Worm (Caenorhabditis elegans) whole organism, late embryonic: ENCODE measurements around the gene F46B6.4.
A peak's percentile ranks its signal among the peaks of the same experiment; 100 is the strongest.

Experiments used
- C08G9.2 ChIP-seq: sonication (generic microtip); optimal IDR thresholded peaks from 2 replicates; lab custom pipeline; 2016; ENCODE audit warnings: mild to moderate bottlenecking, missing genetic modification characterization, moderate library complexity, missing compliant biosample characterization
- C38D4.7 ChIP-seq: fragments of 200-800 bp; sonication (Bioruptor generic); optimal IDR thresholded peaks from 2 replicates; lab custom pipeline; 2018; ENCODE audit warnings: mild to moderate bottlenecking, missing genetic modification characterization, moderate library complexity, missing compliant biosample characterization
- K02D7.2 ChIP-seq: sonication (generic microtip); optimal IDR thresholded peaks from 2 replicates; lab custom pipeline; 2017; ENCODE audit warnings: mild to moderate bottlenecking, missing genetic modification characterization, missing compliant biosample characterization
- T23F11.4 ChIP-seq: fragments of 200-800 bp; sonication (Bioruptor generic); optimal IDR thresholded peaks from 2 replicates; lab custom pipeline; 2018; ENCODE audit warnings: mild to moderate bottlenecking, missing genetic modification characterization, missing compliant biosample characterization
- Y22D7AL.16 ChIP-seq: sonication (generic microtip); optimal IDR thresholded peaks from 2 replicates; lab custom pipeline; 2016; ENCODE audit warnings: missing genetic modification characterization, missing compliant biosample characterization
- ahr-1 ChIP-seq: sonication (generic microtip); optimal IDR thresholded peaks from 2 replicates; lab custom pipeline; 2016; ENCODE audit warnings: missing genetic modification characterization, missing compliant biosample characterization
- ceh-14 ChIP-seq: sonication (generic microtip); optimal IDR thresholded peaks from 2 replicates; lab custom pipeline; 2016; ENCODE audit warnings: missing genotype, missing genetic modification characterization, missing compliant biosample characterization
- ceh-18 ChIP-seq: sonication (generic microtip); optimal IDR thresholded peaks from 2 replicates; lab custom pipeline; 2016; ENCODE audit warnings: missing genetic modification characterization, missing compliant biosample characterization
- ceh-19 ChIP-seq: fragments of 200-800 bp; sonication (Bioruptor generic); optimal IDR thresholded peaks from 2 replicates; lab custom pipeline; 2018; ENCODE audit warnings: mild to moderate bottlenecking, missing genetic modification characterization, missing compliant biosample characterization
- ceh-22 ChIP-seq: sonication (generic microtip); optimal IDR thresholded peaks from 2 replicates; lab custom pipeline; 2017; ENCODE audit warnings: missing biosample characterization, missing genetic modification characterization
- ceh-30 ChIP-seq: fragments of 150-350 bp; optimal IDR thresholded peaks from 2 replicates; lab custom pipeline; 2014; ENCODE audit warnings: missing biosample characterization, missing genetic modification characterization
- ceh-31 ChIP-seq: sonication (generic microtip); optimal IDR thresholded peaks from 2 replicates; lab custom pipeline; 2016; ENCODE audit warnings: missing genetic modification characterization, missing compliant biosample characterization
- ceh-34 ChIP-seq: sonication (generic microtip); optimal IDR thresholded peaks from 2 replicates; lab custom pipeline; 2016; ENCODE audit warnings: mild to moderate bottlenecking, missing genetic modification characterization, missing compliant biosample characterization
- ceh-45 ChIP-seq: fragments of 200-800 bp; sonication (Bioruptor generic); IDR thresholded peaks from 2 replicates; pipeline ENCODE4 v1.3.6; 2022; ENCODE audit warnings: missing genetic modification reagents, missing genetic modification characterization, missing compliant biosample characterization
- ceh-6 ChIP-seq: fragments of 200-800 bp; sonication (Bioruptor generic); optimal IDR thresholded peaks from 2 replicates; lab custom pipeline; 2018; ENCODE audit warnings: mild to moderate bottlenecking, missing genetic modification characterization, missing compliant biosample characterization
- ceh-9 ChIP-seq: sonication (generic microtip); optimal IDR thresholded peaks from 2 replicates; lab custom pipeline; 2016; ENCODE audit warnings: mild to moderate bottlenecking, missing genetic modification characterization, inconsistent platforms, missing compliant biosample characterization
- che-1 ChIP-seq: sonication (generic microtip); optimal IDR thresholded peaks from 2 replicates; lab custom pipeline; 2016; ENCODE audit warnings: mild to moderate bottlenecking, missing genetic modification characterization, missing compliant biosample characterization
- dve-1 ChIP-seq: sonication (generic microtip); optimal IDR thresholded peaks from 2 replicates; lab custom pipeline; 2017; ENCODE audit warnings: antibody characterized with exemption, mild to moderate bottlenecking, missing genetic modification characterization, missing compliant biosample characterization
- ets-4 ChIP-seq: sonication (generic microtip); optimal IDR thresholded peaks from 2 replicates; lab custom pipeline; 2016; ENCODE audit warnings: missing genetic modification characterization, missing compliant biosample characterization
- fkh-10 ChIP-seq: fragments of 150-350 bp; optimal IDR thresholded peaks from 2 replicates; lab custom pipeline; 2014; ENCODE audit warnings: missing biosample characterization, missing genetic modification reagents, missing genetic modification characterization
- fkh-6 ChIP-seq: sonication (generic microtip); optimal IDR thresholded peaks from 2 replicates; lab custom pipeline; 2016; ENCODE audit warnings: missing genetic modification characterization, missing compliant biosample characterization
- hlh-30 ChIP-seq: sonication (generic microtip); optimal IDR thresholded peaks from 2 replicates; lab custom pipeline; 2017; ENCODE audit warnings: antibody characterized with exemption, missing genetic modification characterization, missing compliant biosample characterization; ENCODE audit not compliant: insufficient read depth
- mec-3 ChIP-seq: sonication (generic microtip); optimal IDR thresholded peaks from 2 replicates; lab custom pipeline; 2016; ENCODE audit warnings: borderline replicate concordance, missing genetic modification characterization, missing compliant biosample characterization
- nfya-1 ChIP-seq: sonication (generic microtip); optimal IDR thresholded peaks from 2 replicates; lab custom pipeline; 2017; ENCODE audit warnings: missing genetic modification characterization, mild to moderate bottlenecking, missing compliant biosample characterization, antibody characterized with exemption, moderate library complexity
- nhr-11 ChIP-seq: fragments of 150-350 bp; optimal IDR thresholded peaks from 2 replicates; lab custom pipeline; 2014; ENCODE audit warnings: missing biosample characterization, missing genetic modification characterization
- pqm-1 ChIP-seq: sonication (generic microtip); optimal IDR thresholded peaks from 2 replicates; lab custom pipeline; 2016; ENCODE audit warnings: missing genetic modification characterization, missing compliant biosample characterization
- rnt-1 ChIP-seq: sonication (generic microtip); optimal IDR thresholded peaks from 2 replicates; lab custom pipeline; 2016; ENCODE audit warnings: missing genetic modification characterization, missing compliant biosample characterization
- sox-2 ChIP-seq: fragments of 200-800 bp; sonication (Bioruptor generic); IDR thresholded peaks from 2 replicates; pipeline ENCODE4 v1.3.6; 2022; ENCODE audit warnings: missing genetic modification reagents, missing genetic modification characterization, missing compliant biosample characterization
- sox-4 ChIP-seq: sonication (generic microtip); optimal IDR thresholded peaks from 2 replicates; lab custom pipeline; 2017; ENCODE audit warnings: mild to moderate bottlenecking, missing genetic modification characterization, inconsistent platforms, missing compliant biosample characterization
- syd-9 ChIP-seq: sonication (generic microtip); optimal IDR thresholded peaks from 2 replicates; lab custom pipeline; 2016; ENCODE audit warnings: mild to moderate bottlenecking, missing genetic modification characterization, moderate library complexity, missing compliant biosample characterization
- tbx-2 ChIP-seq: sonication (generic microtip); optimal IDR thresholded peaks from 2 replicates; lab custom pipeline; 2016; ENCODE audit warnings: missing genetic modification characterization, missing compliant biosample characterization
- ttx-3 ChIP-seq: sonication (generic microtip); optimal IDR thresholded peaks from 2 replicates; lab custom pipeline; 2016; ENCODE audit warnings: missing genetic modification reagents, missing genetic modification characterization, missing compliant biosample characterization
- unc-42 ChIP-seq: sonication (generic microtip); optimal IDR thresholded peaks from 2 replicates; lab custom pipeline; 2016; ENCODE audit warnings: missing genotype, missing genetic modification characterization, missing compliant biosample characterization
- unc-55 ChIP-seq: sonication (generic microtip); optimal IDR thresholded peaks from 2 replicates; lab custom pipeline; 2017; ENCODE audit warnings: missing biosample characterization, missing genetic modification reagents, missing genetic modification characterization
- unc-86 ChIP-seq: sonication (generic microtip); optimal IDR thresholded peaks from 2 replicates; lab custom pipeline; 2016; ENCODE audit warnings: missing genetic modification characterization, missing compliant biosample characterization

The F46B6.4 gene

DNA sequence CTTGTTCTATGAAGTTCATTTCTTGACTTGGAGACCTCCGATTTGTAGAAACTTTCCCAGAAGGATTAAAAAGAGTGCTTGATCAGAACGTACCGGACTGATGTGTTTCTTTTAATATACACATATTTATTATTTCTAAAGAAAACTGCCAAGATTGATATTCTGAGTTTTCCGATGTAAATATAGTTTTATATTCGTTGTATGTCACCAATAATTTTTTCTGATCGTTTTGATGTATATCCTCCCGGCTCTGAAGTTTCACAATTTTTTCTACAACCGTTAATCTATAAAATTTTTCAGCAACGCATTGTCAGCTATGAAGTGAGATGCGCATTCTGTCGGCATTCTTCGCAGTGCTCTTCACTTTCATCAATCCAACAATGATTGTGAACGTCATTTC lies 17.2 kb upstream of the F46B6.4 start, which contains the start of gene F46B6.9:
Gene F46B6.9, plus strand, starts transcription at position 301 of the 400 bp plus-strand sequence.
- TF ChIP-seq fkh-6 (tag; lab: Kevin White, UChicago) (no peak), dve-1 (tag; lab: Kevin White, UChicago) (no peak), sox-2 (GFP tag; lab: Robert Waterston, UW) (no peak), syd-9 (no peak), sox-4 (tag; lab: Kevin White, UChicago) (no peak), C38D4.7 (no peak), K02D7.2 (tag; lab: Kevin White, UChicago) (no peak), T23F11.4 (GFP tag; lab: Kevin White, UChicago) (no peak)

DNA sequence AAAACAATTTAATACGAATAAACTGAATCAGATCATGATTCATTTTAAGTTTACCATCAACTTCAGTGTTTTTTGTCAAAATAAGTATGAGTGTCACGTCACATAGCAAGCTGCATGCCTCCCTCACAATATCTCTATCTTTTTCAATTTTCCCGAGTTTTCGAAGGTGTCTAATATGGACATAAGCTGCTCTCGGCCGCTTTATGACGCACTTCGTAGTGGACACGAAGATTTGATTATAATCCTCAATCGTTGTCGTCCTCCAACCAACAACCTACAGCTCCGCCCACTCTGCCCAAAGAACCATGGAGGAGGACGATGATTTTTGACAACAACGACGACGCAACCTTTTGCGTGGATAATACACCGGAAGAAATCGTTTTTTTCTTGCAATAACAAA lies 16.7 kb upstream of the F46B6.4 start:
- TF ChIP-seq unc-55 (GFP tag; lab: Kevin White, UChicago) (no peak), ahr-1 (tag; lab: Kevin White, UChicago) (no peak), ceh-22 (tag; lab: Kevin White, UChicago) (no peak), ceh-6 (GFP tag; lab: Kevin White, UChicago) (no peak), unc-42 (tag; lab: Kevin White, UChicago) (peak; percentile 37), fkh-10 (no peak), K02D7.2 (tag; lab: Kevin White, UChicago) (no peak), sox-4 (tag; lab: Kevin White, UChicago) (no peak)

DNA sequence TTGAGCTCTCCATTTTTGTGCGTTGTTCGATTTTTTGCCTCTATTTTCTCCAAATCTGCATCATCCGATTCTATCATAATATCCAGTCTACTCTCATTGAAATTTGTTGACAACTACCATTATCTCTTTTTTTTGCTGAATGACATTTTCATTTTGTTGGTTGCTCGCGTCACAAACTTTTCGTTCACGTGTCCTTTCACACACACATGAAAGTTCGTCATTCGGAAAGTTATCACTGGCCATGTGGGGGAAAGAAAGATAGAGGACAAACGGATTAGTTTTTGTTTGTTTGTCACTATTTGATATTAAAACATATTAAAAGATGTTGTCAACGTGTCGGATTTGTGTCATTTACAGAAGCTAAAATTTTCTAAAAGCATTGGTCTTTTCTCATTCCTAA lies 15.7 kb upstream of the F46B6.4 start:
- TF ChIP-seq nhr-11 (no peak), Y22D7AL.16 (no peak), ceh-6 (GFP tag; lab: Kevin White, UChicago) (no peak)

DNA sequence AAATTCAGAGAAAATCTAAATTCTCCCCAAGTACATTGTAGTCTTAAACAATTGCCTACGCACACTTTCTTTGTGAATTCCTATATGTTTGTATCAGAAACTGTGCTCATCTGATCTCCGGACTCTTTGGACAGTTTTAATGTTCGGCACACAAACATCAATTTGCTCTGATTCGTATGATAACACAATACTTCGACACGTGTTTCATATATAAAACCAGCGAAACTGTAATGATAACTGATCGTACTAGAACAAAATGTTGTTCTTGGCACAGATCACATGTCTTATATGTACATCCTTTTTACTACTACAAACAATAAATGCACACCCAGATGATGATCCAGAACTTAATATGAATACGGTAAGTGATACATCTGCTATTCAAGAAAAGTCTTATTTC lies 12.0 kb upstream of the F46B6.4 start, which contains the start of gene lipl-2:
Gene lipl-2, plus strand, starts transcription at position 236 of the 400 bp plus-strand sequence.
- no peak for TF ChIP-seq ceh-9 (tag; lab: Kevin White, UChicago)
- TF ChIP-seq sox-4 (tag; lab: Kevin White, UChicago), result no peak
- no peak for TF ChIP-seq unc-42 (tag; lab: Kevin White, UChicago)
- no peak for TF ChIP-seq che-1
- TF ChIP-seq C08G9.2 (tag; lab: Kevin White, UChicago), result no peak
- no peak for TF ChIP-seq ceh-14 (tag; lab: Kevin White, UChicago)
- no peak for TF ChIP-seq ttx-3 (tag; lab: Kevin White, UChicago)
- no peak for TF ChIP-seq ceh-31
- TF ChIP-seq ceh-45 (GFP tag; lab: Robert Waterston, UW), result no peak
- no peak for TF ChIP-seq mec-3 (tag; lab: Kevin White, UChicago)
- no peak for TF ChIP-seq pqm-1 (tag; lab: Kevin White, UChicago)
- TF ChIP-seq ceh-34 (tag; lab: Kevin White, UChicago), result no peak

DNA sequence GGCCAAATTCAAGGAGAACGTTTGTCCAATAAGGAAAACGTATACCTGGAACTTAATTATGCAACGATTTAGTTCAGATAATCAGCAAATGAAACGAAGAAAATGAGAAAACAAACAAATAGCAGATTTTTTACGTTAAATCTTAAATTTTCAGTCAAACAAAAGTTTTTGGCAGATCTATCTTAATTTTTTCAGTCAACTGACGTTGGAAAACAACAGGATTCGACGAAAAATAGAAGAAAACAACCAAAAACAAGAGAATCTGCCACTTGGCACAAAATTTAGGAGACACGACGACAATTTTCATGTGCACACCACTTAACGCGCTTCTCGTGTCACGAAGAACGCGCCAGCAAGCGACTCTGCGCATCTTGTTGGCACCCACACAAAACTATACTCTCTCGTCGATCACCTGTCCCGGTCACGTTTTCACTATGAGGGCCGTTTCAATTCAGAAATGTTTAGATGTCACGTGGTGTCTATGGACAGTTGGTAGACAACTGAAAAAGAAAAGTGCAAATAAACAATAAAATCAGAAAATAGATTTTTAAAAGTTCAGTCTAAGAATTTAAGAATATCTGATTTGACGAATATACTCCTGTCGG lies 10.4 kb upstream of the F46B6.4 start, which contains the start of gene ztf-7:
Gene ztf-7, minus strand, starts transcription at position 51 of the 605 bp plus-strand sequence.
- peak; percentile 74 for TF ChIP-seq unc-55 (GFP tag; lab: Kevin White, UChicago)
- TF ChIP-seq tbx-2 (tag; lab: Kevin White, UChicago), result peak; percentile 68
- TF ChIP-seq unc-86 (tag; lab: Kevin White, UChicago), result no peak
- TF ChIP-seq ets-4 (tag; lab: Kevin White, UChicago), result peak; percentile 35
- peak; percentile 80 for TF ChIP-seq nfya-1 (tag; lab: Kevin White, UChicago)
- TF ChIP-seq ceh-30 (tag; lab: Kevin White, UChicago), result peak; percentile 42
- peak; percentile 89 for TF ChIP-seq ceh-18 (tag; lab: Kevin White, UChicago)
- no peak for TF ChIP-seq ceh-19 (GFP tag; lab: Kevin White, UChicago)
- peak; percentile 4 for TF ChIP-seq ceh-34 (tag; lab: Kevin White, UChicago)
- peak; percentile 99 for TF ChIP-seq hlh-30 (tag; lab: Kevin White, UChicago)
- peak; percentile 65 for TF ChIP-seq rnt-1 (tag; lab: Kevin White, UChicago)
- TF ChIP-seq ceh-22 (tag; lab: Kevin White, UChicago), result no peak
- peak; percentile 80 for TF ChIP-seq ceh-31
